Worm (Caenorhabditis elegans): ENCODE measurements around the gene fbxb-17.

fbxb-17 gene

ce11 chrII:1668913-1669312 lies 7.3 kb upstream of the fbxb-17 start, which contains the start of gene srw-97:
Gene srw-97 (minus strand): TSS chrII:1669013.
- TF ChIP-seq ceh-9 (tag; optimal IDR thresholded peaks at IDR 0.05) = no peak
- no peak for TF ChIP-seq tbx-2 (tag; optimal IDR thresholded peaks at IDR 0.05)
- TF ChIP-seq pag-3 (tag; optimal IDR thresholded peaks at IDR 0.05; ENCODE audit: borderline replicate concordance) = no peak
- no peak for TF ChIP-seq npax-4 (tag; optimal IDR thresholded peaks at IDR 0.05)

DNA sequence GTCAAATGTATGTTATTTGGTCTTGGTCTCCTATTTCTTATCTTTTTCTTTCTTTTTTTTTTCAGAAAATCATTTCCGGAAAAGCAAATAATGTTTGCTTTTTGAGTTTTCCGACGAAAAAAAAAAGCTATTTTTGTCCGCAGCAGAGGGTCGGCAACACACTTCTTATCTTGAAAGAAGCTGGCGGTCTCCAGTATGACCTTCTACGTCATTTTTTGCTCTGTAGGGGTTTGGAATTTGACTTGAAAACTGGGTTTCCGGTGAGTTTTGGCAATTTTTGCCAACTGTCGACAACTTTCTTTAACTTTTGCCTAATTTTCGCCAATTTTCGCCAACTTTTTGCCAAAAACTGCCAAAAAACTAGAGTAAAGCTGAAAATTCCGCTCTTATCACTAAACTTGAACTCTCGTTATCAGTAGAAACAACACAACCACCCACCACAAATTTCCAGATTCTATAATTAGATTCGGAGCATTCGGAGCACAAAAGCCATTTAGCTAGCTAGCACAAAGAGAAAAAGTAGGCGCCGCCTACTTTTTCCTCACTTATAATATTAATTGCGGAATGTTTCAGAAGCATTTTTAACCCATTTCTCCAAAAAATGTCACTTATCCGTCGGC lies 5.8 kb upstream of the fbxb-17 start, which contains the start of gene nhx-6:
TSS of gene nhx-6 (plus strand) at position 570 of the 620 bp plus-strand sequence.
- TF ChIP-seq zip-5 (tag; optimal IDR thresholded peaks at IDR 0.05) (no peak), rnt-1 (tag; optimal IDR thresholded peaks at IDR 0.05) (no peak), C38D4.7 (GFP tag; optimal IDR thresholded peaks at IDR 0.05) (no peak), tbx-2 (tag; optimal IDR thresholded peaks at IDR 0.05) (no peak), syd-9 (tag; optimal IDR thresholded peaks at IDR 0.05) (no peak), ceh-31 (tag; optimal IDR thresholded peaks at IDR 0.05) (no peak), mec-3 (tag; optimal IDR thresholded peaks at IDR 0.05; ENCODE audit: borderline replicate concordance) (no peak), odd-2 (tag; optimal IDR thresholded peaks at IDR 0.05) (no peak), nfya-1 (tag; optimal IDR thresholded peaks at IDR 0.05) (no peak), che-1 (tag; optimal IDR thresholded peaks at IDR 0.05) (no peak), hlh-6 (tag; optimal IDR thresholded peaks at IDR 0.05) (no peak), ceh-18 (tag; optimal IDR thresholded peaks at IDR 0.05) (no peak), nhr-232 (tag; optimal IDR thresholded peaks at IDR 0.05) (no peak), gmeb-2 (tag; optimal IDR thresholded peaks at IDR 0.05) (no peak), madf-2 (tag; optimal IDR thresholded peaks at IDR 0.05) (no peak), fkh-6 (tag; optimal IDR thresholded peaks at IDR 0.05) (no peak), lim-6 (tag; optimal IDR thresholded peaks at IDR 0.05) (no peak), ceh-45 (GFP tag; IDR thresholded peaks at IDR 0.05) (no peak), unc-3 (GFP tag; conservative IDR thresholded peaks at IDR 0.05) (no peak), unc-3 (tag; optimal IDR thresholded peaks at IDR 0.05) (no peak), hlh-8 (tag; optimal IDR thresholded peaks at IDR 0.05) (no peak)

ce11 chrII:1670985-1671384 lies 5.2 kb upstream of the fbxb-17 start:
- TF ChIP-seq K09A11.1 (tag; optimal IDR thresholded peaks at IDR 0.05; ENCODE audit: insufficient read depth) (no peak), lin-11 (tag; optimal IDR thresholded peaks at IDR 0.05) (no peak), ahr-1 (tag; optimal IDR thresholded peaks at IDR 0.05) (no peak), mec-3 (tag; optimal IDR thresholded peaks at IDR 0.05; ENCODE audit: borderline replicate concordance) (no peak), hlh-30 (tag; optimal IDR thresholded peaks at IDR 0.05; ENCODE audit: insufficient read depth) (no peak), hlh-15 (tag; optimal IDR thresholded peaks at IDR 0.05) (no peak), fax-1 (tag; optimal IDR thresholded peaks at IDR 0.05) (no peak), ceh-30 (tag; optimal IDR thresholded peaks at IDR 0.05) (no peak), che-1 (tag; optimal IDR thresholded peaks at IDR 0.05) (no peak), ceh-14 (tag; optimal IDR thresholded peaks at IDR 0.05) (no peak), pax-1 (tag; optimal IDR thresholded peaks at IDR 0.05) (no peak), odd-2 (tag; optimal IDR thresholded peaks at IDR 0.05) (no peak), C38D4.7 (GFP tag; optimal IDR thresholded peaks at IDR 0.05) (no peak), nfya-1 (tag; optimal IDR thresholded peaks at IDR 0.05) (no peak), lim-6 (tag; optimal IDR thresholded peaks at IDR 0.05) (no peak), elt-2 (tag; optimal IDR thresholded peaks at IDR 0.05) (no peak)

DNA sequence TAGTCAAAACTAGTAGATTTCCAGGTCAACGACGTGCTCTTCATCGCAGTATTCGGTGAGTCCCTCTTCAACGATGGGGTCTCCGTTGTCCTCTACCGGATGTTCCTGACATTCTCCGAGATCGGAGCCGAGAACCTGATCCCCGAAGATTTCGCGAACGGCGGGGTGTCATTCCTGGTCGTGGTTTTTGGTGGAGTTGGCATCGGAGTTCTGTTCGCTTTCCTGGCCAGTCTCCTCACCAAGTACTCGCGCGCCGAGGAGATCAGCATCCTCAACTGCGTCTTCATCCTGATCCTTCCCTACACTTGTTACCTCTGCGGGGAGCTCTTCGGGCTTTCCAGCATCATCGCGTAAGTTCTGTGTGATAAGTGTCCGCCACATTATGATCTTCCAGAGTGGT lies 3.5 kb upstream of the fbxb-17 start:
- TF ChIP-seq sox-2 (GFP tag; IDR thresholded peaks at IDR 0.05) = no peak

ce11 chrII:1679081-1679480 lies 2.9 kb downstream of the fbxb-17 start, which contains the start of gene irld-36:
Gene irld-36 (plus strand): TSS chrII:1679381.
- TF ChIP-seq ref-2 (tag; optimal IDR thresholded peaks at IDR 0.05) = no peak
- no peak for TF ChIP-seq hlh-30 (tag; optimal IDR thresholded peaks at IDR 0.05; ENCODE audit: insufficient read depth)
- TF ChIP-seq nhr-232 (tag; optimal IDR thresholded peaks at IDR 0.05) = no peak
- no peak for TF ChIP-seq mec-3 (tag; optimal IDR thresholded peaks at IDR 0.05; ENCODE audit: borderline replicate concordance)
- TF ChIP-seq pat-9 (tag; optimal IDR thresholded peaks at IDR 0.05) = no peak
- TF ChIP-seq unc-86 (tag; optimal IDR thresholded peaks at IDR 0.05) = no peak
- no peak for TF ChIP-seq ceh-48 (tag; optimal IDR thresholded peaks at IDR 0.05)
- TF ChIP-seq C38D4.7 (GFP tag; optimal IDR thresholded peaks at IDR 0.05) = no peak
- TF ChIP-seq npax-4 (tag; optimal IDR thresholded peaks at IDR 0.05) = no peak

Data from whole organism, late embryonic.